Worm (Caenorhabditis elegans) whole organism, L1 larva: ENCODE data around the gene srx-14.
A peak's percentile ranks its signal among the peaks of the same experiment; 100 is the strongest.

ENCODE experiments used
- F16B12.6 ChIP-seq: fragments of 150-350 bp; optimal IDR thresholded peaks from 2 replicates; lab custom pipeline; 2014; ENCODE audit warnings: missing biosample characterization, missing genetic modification characterization
- aha-1 ChIP-seq: fragments of 150-350 bp; optimal IDR thresholded peaks from 2 replicates; lab custom pipeline; 2014; ENCODE audit warnings: missing biosample characterization, missing genetic modification characterization
- aly-2 ChIP-seq: fragments of 150-350 bp; optimal IDR thresholded peaks from 2 replicates; lab custom pipeline; 2014; ENCODE audit warnings: missing biosample characterization, missing genetic modification characterization
- ceh-63 ChIP-seq: fragments of 200-800 bp; sonication (Bioruptor generic); optimal IDR thresholded peaks from 2 replicates; lab custom pipeline; 2018; ENCODE audit warnings: mild to moderate bottlenecking, missing genetic modification characterization, missing compliant biosample characterization
- ceh-82 ChIP-seq, 3 experiments: fragments of 150-350 bp in 1 of 3; sonication (generic microtip) in 2 of 3; optimal IDR thresholded peaks; 2 replicates each; lab custom pipeline; 2014 to 2017; ENCODE audit warnings: missing biosample characterization in 3 of 3, missing genetic modification characterization in 3 of 3
- efl-1 ChIP-seq, 4 experiments: fragments of 150-350 bp; optimal IDR thresholded peaks in 3 of 4; peaks in 1 of 4; 1 replicate in 1 of 4; 2 replicates in 3 of 4; lab custom pipeline; 2014; ENCODE audit warnings: missing biosample characterization in 2 of 4, missing genetic modification characterization in 2 of 4, missing genetic modification reagents in 2 of 4
- egl-13 ChIP-seq: sonication (generic microtip); optimal IDR thresholded peaks from 2 replicates; lab custom pipeline; 2016; ENCODE audit warnings: missing genotype, missing genetic modification reagents, missing genetic modification characterization, missing compliant biosample characterization
- egl-27 ChIP-seq, 2 experiments: fragments of 150-350 bp in 1 of 2; sonication (generic microtip); optimal IDR thresholded peaks; 3 replicates each; lab custom pipeline; 2017 to 2018; ENCODE audit warnings: missing biosample characterization in 2 of 2, missing genetic modification characterization in 2 of 2, missing genetic modification reagents in 2 of 2
- elt-2 ChIP-seq: sonication (generic microtip); optimal IDR thresholded peaks from 2 replicates; lab custom pipeline; 2016; ENCODE audit warnings: missing genetic modification characterization, mild to moderate bottlenecking, inconsistent platforms, missing compliant biosample characterization, missing genetic modification reagents
- elt-3 ChIP-seq, 6 experiments: fragments of 150-350 bp in 1 of 6; sonication (generic microtip); optimal IDR thresholded peaks; 2 replicates each; lab custom pipeline; 2017 to 2018; ENCODE audit warnings: missing biosample characterization in 6 of 6, missing genetic modification characterization in 6 of 6, inconsistent platforms in 1 of 6
- fkh-10 ChIP-seq: sonication (generic microtip); optimal IDR thresholded peaks from 2 replicates; lab custom pipeline; 2017; ENCODE audit warnings: missing biosample characterization, missing genetic modification reagents, missing genetic modification characterization
- isw-1 ChIP-seq: fragments of 200-800 bp; sonication (Bioruptor generic); IDR thresholded peaks from 2 replicates; pipeline ENCODE4 v1.3.6; 2022; ENCODE audit warnings: missing genetic modification characterization, missing compliant biosample characterization
- jun-1 ChIP-seq: fragments of 150-350 bp; optimal IDR thresholded peaks from 2 replicates; lab custom pipeline; 2014; ENCODE audit warnings: missing biosample characterization, missing genetic modification reagents, missing genetic modification characterization
- lin-15B ChIP-seq: fragments of 150-350 bp; sonication (generic microtip); optimal IDR thresholded peaks from 3 replicates; lab custom pipeline; 2014; ENCODE audit warnings: missing biosample characterization, missing genetic modification characterization
- lin-35 ChIP-seq, 2 experiments: fragments of 150-350 bp; optimal IDR thresholded peaks; 2 replicates each; lab custom pipeline; 2014; ENCODE audit warnings: missing biosample characterization in 2 of 2, missing genetic modification characterization in 2 of 2, missing genetic modification reagents in 2 of 2
- lin-39 ChIP-seq: fragments of 150-350 bp; optimal IDR thresholded peaks from 2 replicates; lab custom pipeline; 2014; ENCODE audit warnings: missing biosample characterization, missing genetic modification reagents, missing genetic modification characterization
- lir-3 ChIP-seq: sonication (generic microtip); optimal IDR thresholded peaks from 2 replicates; lab custom pipeline; 2016; ENCODE audit warnings: mild to moderate bottlenecking, missing genetic modification characterization, moderate library complexity, missing compliant biosample characterization; ENCODE audit not compliant: poor library complexity
- lsy-2 ChIP-seq, 2 experiments: fragments of 150-350 bp; optimal IDR thresholded peaks; 2 replicates each; lab custom pipeline; 2014; ENCODE audit warnings: missing biosample characterization in 2 of 2, missing genetic modification characterization in 2 of 2
- mef-2 ChIP-seq: fragments of 150-350 bp; optimal IDR thresholded peaks from 2 replicates; lab custom pipeline; 2014; ENCODE audit warnings: missing biosample characterization, missing genetic modification characterization
- nhr-12 ChIP-seq: sonication (generic microtip); optimal IDR thresholded peaks from 2 replicates; lab custom pipeline; 2017; ENCODE audit warnings: missing biosample characterization, missing genetic modification characterization
- nhr-19 ChIP-seq: fragments of 200-800 bp; sonication (Bioruptor generic); conservative IDR thresholded peaks from 2 replicates; pipeline ENCODE4 v1.3.6; 2022; ENCODE audit warnings: missing genetic modification characterization, missing compliant biosample characterization
- nhr-20 ChIP-seq: sonication (generic microtip); optimal IDR thresholded peaks from 2 replicates; lab custom pipeline; 2016; ENCODE audit warnings: mild to moderate bottlenecking, missing genetic modification characterization, missing compliant biosample characterization
- nhr-76 ChIP-seq: sonication (generic microtip); optimal IDR thresholded peaks from 2 replicates; lab custom pipeline; 2017; ENCODE audit warnings: missing biosample characterization, missing genetic modification characterization
- nhr-77 ChIP-seq: fragments of 150-350 bp; optimal IDR thresholded peaks from 2 replicates; lab custom pipeline; 2014; ENCODE audit warnings: missing biosample characterization, missing genetic modification characterization
- nhr-85 ChIP-seq: sonication (generic microtip); peaks from one replicate; lab custom pipeline; 2016; ENCODE audit warnings: missing genetic modification characterization, inconsistent platforms, missing compliant biosample characterization
- rnt-1 ChIP-seq: sonication (generic microtip); optimal IDR thresholded peaks from 2 replicates; lab custom pipeline; 2016; ENCODE audit warnings: mild to moderate bottlenecking, missing genetic modification characterization, moderate library complexity, missing compliant biosample characterization
- snu-23 ChIP-seq: sonication (generic microtip); optimal IDR thresholded peaks from 2 replicates; lab custom pipeline; 2016; ENCODE audit warnings: missing genetic modification characterization, missing compliant biosample characterization
- sptf-1 ChIP-seq: fragments of 150-350 bp; optimal IDR thresholded peaks from 2 replicates; lab custom pipeline; 2014; ENCODE audit warnings: missing biosample characterization, missing genetic modification characterization
- sup-37 ChIP-seq: fragments of 200-800 bp; sonication (Bioruptor generic); optimal IDR thresholded peaks from 2 replicates; lab custom pipeline; 2018; ENCODE audit warnings: mild to moderate bottlenecking, missing genetic modification characterization, missing compliant biosample characterization
- swsn-7 ChIP-seq: sonication (generic microtip); optimal IDR thresholded peaks from 2 replicates; lab custom pipeline; 2016; ENCODE audit warnings: missing genetic modification characterization, missing compliant biosample characterization
- tlp-1 ChIP-seq: fragments of 150-350 bp; optimal IDR thresholded peaks from 2 replicates; lab custom pipeline; 2014; ENCODE audit warnings: missing biosample characterization, missing genetic modification characterization
- unc-130 ChIP-seq: fragments of 150-350 bp; optimal IDR thresholded peaks from 2 replicates; lab custom pipeline; 2017; ENCODE audit warnings: missing biosample characterization, missing genetic modification characterization, inconsistent platforms
- unc-62 ChIP-seq: fragments of 150-350 bp; optimal IDR thresholded peaks from 2 replicates; lab custom pipeline; 2014; ENCODE audit warnings: missing biosample characterization, missing genetic modification reagents, missing genetic modification characterization
- unc-98 ChIP-seq: fragments of 200-800 bp; sonication (Bioruptor generic); IDR thresholded peaks from 2 replicates; pipeline ENCODE4 v1.3.6; 2022; ENCODE audit warnings: missing genetic modification characterization, missing compliant biosample characterization
- vab-15 ChIP-seq: sonication (generic microtip); optimal IDR thresholded peaks from 2 replicates; lab custom pipeline; 2017; ENCODE audit warnings: missing genotype, mild to moderate bottlenecking, missing genetic modification characterization, missing compliant biosample characterization
- zag-1 ChIP-seq: fragments of 150-350 bp; optimal IDR thresholded peaks from 2 replicates; lab custom pipeline; 2014; ENCODE audit warnings: missing biosample characterization, missing genetic modification characterization

The srx-14 gene

ce11 chrIV:1147594-1147993 lies 34.1 kb upstream of the srx-14 start:
- TF ChIP-seq nhr-85 (tag; lab: Kevin White, UChicago) (peak; percentile 11), nhr-77 (no peak), tlp-1 (tag; lab: Kevin White, UChicago) (peak; percentile 57), elt-2 (tag; lab: Kevin White, UChicago) (peak; percentile 84), efl-1 (optimal IDR thresholded peaks at IDR 0.05; lab: Kevin White, UChicago) (no peak), efl-1 (GFP tag; optimal IDR thresholded peaks at IDR 0.05 in 1 of 2; lab: Kevin White, UChicago) (peak in 1 of 2 experiments; percentile 69), sptf-1 (tag; lab: Kevin White, UChicago) (no peak), lin-39 (tag; lab: Kevin White, UChicago) (no peak)

- TF ChIP-seq rnt-1 (tag; lab: Kevin White, UChicago) (no peak), fkh-10 (GFP tag; lab: Kevin White, UChicago) (no peak), vab-15 (tag; lab: Kevin White, UChicago) (no peak), mef-2 (no peak), ceh-82 (tag; optimal IDR thresholded peaks at IDR 0.05; lab: Kevin White, UChicago) (no peak), nhr-76 (tag; lab: Kevin White, UChicago) (no peak), sup-37 (no peak), egl-13 (tag; lab: Kevin White, UChicago) (no peak), F16B12.6 (tag; lab: Kevin White, UChicago) (no peak), egl-27 (tag; optimal IDR thresholded peaks at IDR 0.05; lab: Kevin White, UChicago) (no peak), tlp-1 (tag; lab: Kevin White, UChicago) (no peak), ceh-63 (GFP tag; lab: Kevin White, UChicago) (no peak), jun-1 (tag; lab: Kevin White, UChicago) (no peak), zag-1 (tag; lab: Kevin White, UChicago) (no peak), lin-15B (no peak), nhr-12 (tag; lab: Kevin White, UChicago) (no peak), unc-62 (GFP tag; lab: Kevin White, UChicago) (no peak), nhr-19 (GFP tag; lab: Robert Waterston, UW) (no peak), unc-130 (tag; lab: Kevin White, UChicago) (no peak), unc-98 (GFP tag; lab: Robert Waterston, UW) (no peak)
Measured at ce11 chrIV:1136658-1137057, 23.1 kb upstream of the srx-14 start, which contains the start of gene C44B12.6. Gene C44B12.6, minus strand, starts transcription at chrIV:1136758.

- TF ChIP-seq elt-3 (tag; optimal IDR thresholded peaks at IDR 0.05; lab: Kevin White, UChicago) (no peak), lin-35 (GFP tag; optimal IDR thresholded peaks at IDR 0.05; lab: Kevin White, UChicago) (no peak), isw-1 (GFP tag; lab: Robert Waterston, UW) (no peak), aha-1 (tag; lab: Kevin White, UChicago) (no peak), lsy-2 (tag; optimal IDR thresholded peaks at IDR 0.05; lab: Kevin White, UChicago) (no peak), nhr-19 (GFP tag; lab: Robert Waterston, UW) (no peak), swsn-7 (tag; lab: Kevin White, UChicago) (no peak), aly-2 (no peak), lir-3 (tag; lab: Kevin White, UChicago) (no peak), tlp-1 (tag; lab: Kevin White, UChicago) (no peak), nhr-20 (tag; lab: Kevin White, UChicago) (no peak)
Measured at ce11 chrIV:1127852-1128251, 14.3 kb upstream of the srx-14 start.

- no peak for TF ChIP-seq snu-23 (GFP tag; lab: Kevin White, UChicago)
Measured at ce11 chrIV:1126490-1126889, 13.0 kb upstream of the srx-14 start, which contains the start of gene perm-2. Gene perm-2, plus strand, starts transcription at chrIV:1126790.
